Worm (Caenorhabditis elegans): ENCODE data around the gene nhr-11.

The nhr-11 gene

DNA sequence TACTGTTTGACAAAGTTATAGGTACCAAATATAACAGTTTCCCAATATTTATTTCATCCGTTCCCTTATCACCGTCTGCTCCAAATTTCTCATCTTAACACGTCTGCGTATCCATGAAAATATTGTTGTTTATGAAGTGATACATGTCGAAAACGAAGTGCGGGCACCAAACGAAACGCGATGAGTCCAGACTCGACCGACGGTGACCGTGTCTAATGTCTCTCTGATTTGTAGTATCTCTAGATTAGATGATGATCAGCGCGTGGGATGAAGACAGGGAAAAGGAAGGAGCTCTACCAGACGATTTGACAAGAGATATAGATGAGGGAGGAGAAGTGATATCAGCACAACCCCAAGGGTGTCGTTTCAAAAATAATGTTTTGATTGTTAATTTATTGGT, 10.4 kb downstream of the nhr-11 start:
- no peak for TF ChIP-seq unc-62 (GFP tag; optimal IDR thresholded peaks at IDR 0.05)

DNA sequence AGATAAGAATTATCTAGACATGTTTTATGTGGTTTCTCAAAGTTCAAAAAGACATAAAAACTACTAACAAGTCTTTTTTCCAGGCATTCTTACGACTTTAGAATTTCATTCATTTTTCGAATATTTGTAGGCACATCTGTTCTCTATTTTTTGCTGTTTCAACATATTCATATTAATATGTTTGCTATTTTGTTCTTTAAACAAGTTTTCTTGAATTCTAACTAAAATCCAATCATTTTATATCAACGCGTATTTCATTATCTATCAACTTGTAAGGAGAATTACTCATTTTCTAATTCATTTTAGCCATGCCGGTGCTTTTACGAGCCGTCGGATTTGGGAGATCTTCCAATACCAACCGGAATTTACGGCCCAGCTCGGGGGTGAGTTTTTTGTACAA, 12.3 kb downstream of the nhr-11 start, which contains the start of gene twk-8:
TSS of gene twk-8 (plus strand) at position 301 of the 400 bp plus-strand sequence.
- no peak for TF ChIP-seq unc-62 (GFP tag; optimal IDR thresholded peaks at IDR 0.05)

DNA sequence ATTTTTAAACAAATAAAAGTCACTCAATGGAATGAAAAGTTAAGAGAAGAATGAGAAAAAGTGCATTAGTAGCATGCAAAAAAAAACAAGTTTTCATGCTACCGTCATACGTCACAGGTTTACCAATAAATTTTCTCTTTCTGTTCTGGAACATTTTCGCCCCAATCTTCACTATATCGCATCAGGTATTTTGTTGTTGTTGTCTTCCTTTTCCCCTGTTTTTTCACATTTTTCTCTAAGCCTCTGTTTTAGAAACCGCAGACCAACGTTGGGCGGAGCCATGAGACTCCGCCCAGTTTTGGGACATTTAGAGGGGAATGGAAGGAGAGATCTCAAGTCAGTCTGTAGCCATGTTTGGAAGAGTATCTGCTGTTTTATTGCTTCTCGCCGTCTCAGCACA, 18.5 kb downstream of the nhr-11 start, which contains the start of gene msa-1:
TSS of gene msa-1 (plus strand) at position 301 of the 400 bp plus-strand sequence.
- no peak for TF ChIP-seq unc-62 (GFP tag; optimal IDR thresholded peaks at IDR 0.05)

DNA sequence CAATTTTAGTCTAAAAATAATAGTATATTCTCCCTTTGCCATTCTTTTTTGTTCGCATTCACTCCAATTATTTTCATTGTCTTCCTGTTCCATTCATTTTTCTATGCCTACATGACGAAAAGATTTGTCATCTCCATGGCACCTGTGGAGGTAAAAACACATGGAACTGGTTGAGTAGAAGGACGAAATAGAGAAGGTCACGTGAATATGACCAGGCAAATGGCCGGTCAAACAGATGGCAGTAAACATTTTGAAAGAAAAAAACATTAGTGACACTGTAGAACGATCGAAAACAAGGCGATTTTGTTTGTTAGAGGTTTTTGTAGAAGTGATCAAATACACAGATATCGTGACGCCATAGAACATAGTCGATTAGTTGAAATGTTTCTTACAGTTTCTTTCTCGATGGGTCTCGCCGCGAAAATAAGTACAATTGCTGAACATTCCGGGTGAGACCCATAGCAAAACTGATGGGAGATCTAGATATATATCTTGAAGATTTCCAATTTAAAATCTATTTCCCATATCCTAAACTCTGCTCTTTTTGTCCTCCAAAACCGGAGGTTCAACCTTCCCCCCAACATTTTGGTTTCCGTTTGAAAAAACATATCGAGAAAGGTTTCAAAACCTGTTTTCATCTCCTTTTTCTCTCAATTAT, 20.9 kb downstream of the nhr-11 start:
- no peak for TF ChIP-seq unc-62 (GFP tag; optimal IDR thresholded peaks at IDR 0.05)

DNA sequence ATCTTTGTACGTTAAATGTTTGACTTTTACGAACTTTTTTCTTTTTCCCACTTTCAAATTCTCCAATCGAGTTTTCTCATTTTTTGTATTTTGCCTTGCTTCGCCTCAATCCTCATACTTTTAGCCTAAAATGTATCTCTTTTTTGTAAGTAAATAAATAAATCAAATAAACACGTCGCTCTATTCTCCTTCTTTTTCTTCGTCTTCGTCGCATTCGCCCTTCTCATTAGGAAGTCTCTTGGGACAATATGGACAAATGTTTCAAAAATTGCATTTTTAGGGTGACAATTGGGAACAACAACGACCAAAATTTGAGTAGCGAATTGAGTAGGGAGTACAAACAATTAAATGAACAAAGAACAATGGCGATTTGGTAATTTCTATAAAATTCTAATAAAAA, 22.2 kb downstream of the nhr-11 start:
- TF ChIP-seq unc-62 (GFP tag; optimal IDR thresholded peaks at IDR 0.05): no peak

DNA sequence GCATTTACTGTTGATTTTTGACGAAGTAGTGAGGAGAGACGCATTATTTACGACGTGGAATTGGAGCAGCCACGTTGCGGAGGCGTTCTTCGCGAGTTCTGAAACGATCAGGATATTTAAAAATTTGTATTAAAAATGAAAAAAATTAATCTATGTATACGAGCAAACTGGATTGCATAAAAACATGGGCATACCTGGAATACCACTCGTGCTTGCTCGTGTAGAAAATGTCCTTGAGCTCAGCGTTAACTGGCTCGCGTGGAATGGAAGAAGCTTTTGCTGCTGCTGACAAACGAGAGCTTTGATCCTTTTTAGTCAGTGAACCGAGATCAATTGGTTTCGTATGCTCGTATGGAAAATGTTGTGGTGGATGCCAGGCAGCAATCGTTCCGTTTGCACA, 24.1 kb downstream of the nhr-11 start, which contains the start of gene lpl-1:
TSS of gene lpl-1 (minus strand) at position 101 of the 400 bp plus-strand sequence.
- TF ChIP-seq unc-62 (GFP tag; optimal IDR thresholded peaks at IDR 0.05): no peak

DNA sequence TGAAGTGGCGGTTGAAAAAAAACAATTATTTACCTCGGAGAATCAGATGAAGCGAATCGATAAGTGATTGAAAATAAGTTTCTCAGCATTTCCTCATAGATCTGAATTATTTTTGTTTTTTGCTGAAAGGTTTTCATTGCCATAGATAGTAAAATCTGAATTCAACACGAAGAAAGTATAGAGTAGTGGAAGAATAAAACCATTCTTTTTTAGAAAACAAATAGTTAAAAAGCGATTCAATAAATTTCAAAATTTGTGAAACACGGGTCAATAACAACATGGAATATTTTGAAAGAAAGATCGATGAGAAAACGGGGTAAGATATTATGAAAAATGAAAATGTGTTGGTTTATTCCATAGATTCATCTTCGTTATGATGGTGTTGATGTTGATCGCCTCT, 24.6 kb downstream of the nhr-11 start, which contains the start of gene mrpl-42:
TSS of gene mrpl-42 (minus strand) at position 101 of the 400 bp plus-strand sequence.
- no peak for TF ChIP-seq unc-62 (GFP tag; optimal IDR thresholded peaks at IDR 0.05)

DNA sequence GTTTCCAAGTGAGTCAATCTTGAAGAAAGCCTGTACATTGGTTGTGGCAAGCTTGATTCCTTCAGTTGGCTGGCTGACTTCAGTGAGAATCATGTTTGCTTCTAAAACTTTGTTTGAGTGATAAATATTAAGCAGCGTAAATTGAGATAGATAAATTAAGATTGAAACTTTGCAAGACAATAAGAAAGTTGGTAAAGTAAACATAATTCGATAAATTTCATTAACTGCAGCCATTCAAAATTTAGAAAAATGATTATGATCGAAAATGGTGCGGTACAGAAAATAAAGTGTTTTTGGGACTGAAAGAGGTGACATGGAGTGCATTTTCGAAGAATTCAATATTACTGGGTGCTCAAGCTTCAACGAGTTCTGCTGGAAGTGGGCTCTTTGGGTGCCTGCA, 25.8 kb downstream of the nhr-11 start, which contains the start of gene icln-1:
TSS of gene icln-1 (minus strand) at position 101 of the 400 bp plus-strand sequence.
- no peak for TF ChIP-seq unc-62 (GFP tag; optimal IDR thresholded peaks at IDR 0.05)

DNA sequence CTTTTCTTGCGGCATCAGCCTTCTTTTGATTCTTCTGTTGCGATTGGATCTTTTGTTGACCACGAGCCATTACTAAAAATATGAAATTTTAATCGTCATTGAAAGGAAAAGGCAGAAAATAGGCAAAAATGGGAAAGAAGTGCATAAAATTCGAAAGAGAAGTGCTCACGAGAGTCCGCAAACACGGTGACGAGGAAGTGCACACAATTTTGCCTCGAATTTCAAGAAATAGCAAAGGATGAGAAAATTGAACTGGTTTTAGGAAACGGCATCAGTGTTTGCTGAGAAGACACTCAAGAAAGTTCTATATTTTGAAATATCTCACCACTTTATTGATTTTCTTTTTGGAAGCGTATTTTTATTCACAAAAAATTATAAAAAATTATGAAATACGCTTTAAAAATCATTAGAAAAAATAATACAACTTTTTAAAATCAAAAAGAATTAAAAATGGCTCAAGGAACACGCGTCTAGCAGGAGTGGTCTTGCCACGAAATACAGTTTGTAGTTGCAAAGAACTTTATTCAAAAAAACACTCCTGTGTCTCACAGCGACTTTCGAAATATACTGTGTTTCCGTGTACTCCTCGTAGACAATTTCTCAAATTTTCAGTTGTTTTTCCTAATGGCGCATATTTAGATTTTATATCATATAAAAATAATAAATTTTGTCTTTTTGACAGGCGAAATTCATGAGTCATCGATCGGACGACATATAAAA, 26.5 kb downstream of the nhr-11 start, which contains the start of the genes znf-706 and cpna-3:
TSS of gene znf-706 (minus strand) at position 72 of the 720 bp plus-strand sequence.
TSS of gene cpna-3 (plus strand) at position 683 of the 720 bp plus-strand sequence.
- TF ChIP-seq unc-62 (GFP tag; optimal IDR thresholded peaks at IDR 0.05): no peak

DNA sequence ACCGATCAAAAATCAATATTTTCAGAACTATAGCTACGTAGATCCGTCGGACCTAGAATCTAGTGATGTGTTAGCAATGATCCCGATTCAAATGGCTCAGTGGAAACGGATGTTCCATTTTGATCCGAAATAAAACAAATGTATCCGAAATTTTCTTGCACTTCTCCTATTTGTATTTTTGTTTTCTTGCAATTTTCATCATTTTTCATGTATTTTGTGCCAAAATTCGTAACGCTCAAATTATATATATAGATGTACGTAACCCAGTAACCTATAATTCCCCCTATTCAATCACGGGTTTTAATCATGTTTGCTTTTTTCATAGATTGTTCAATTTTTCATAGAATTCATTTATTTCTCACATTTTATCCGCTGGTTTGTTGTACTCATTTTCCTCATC, 29.1 kb downstream of the nhr-11 start, which contains the start of gene gldi-10:
TSS of gene gldi-10 (plus strand) at position 301 of the 400 bp plus-strand sequence.
- no peak for TF ChIP-seq unc-62 (GFP tag; optimal IDR thresholded peaks at IDR 0.05)

DNA sequence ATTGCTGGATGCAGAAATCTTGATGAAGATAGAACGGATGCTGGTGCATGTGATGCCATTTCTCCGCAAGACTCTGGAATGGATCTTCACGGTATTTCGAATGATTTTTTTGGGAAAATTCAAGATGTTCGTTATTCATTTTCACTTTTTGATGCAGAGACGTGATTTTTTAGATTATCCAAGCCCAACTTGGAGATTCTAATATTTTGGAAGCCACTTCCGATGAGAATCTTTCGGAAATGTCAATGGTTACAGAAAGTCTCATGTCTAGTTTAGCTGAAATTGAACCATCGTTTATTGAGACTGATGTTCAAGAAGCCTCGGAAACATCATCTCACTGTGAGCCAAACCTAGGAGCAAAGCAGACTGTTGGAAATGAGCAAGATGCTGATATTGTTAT, 31.0 kb downstream of the nhr-11 start:
- no peak for TF ChIP-seq unc-62 (GFP tag; optimal IDR thresholded peaks at IDR 0.05)

DNA sequence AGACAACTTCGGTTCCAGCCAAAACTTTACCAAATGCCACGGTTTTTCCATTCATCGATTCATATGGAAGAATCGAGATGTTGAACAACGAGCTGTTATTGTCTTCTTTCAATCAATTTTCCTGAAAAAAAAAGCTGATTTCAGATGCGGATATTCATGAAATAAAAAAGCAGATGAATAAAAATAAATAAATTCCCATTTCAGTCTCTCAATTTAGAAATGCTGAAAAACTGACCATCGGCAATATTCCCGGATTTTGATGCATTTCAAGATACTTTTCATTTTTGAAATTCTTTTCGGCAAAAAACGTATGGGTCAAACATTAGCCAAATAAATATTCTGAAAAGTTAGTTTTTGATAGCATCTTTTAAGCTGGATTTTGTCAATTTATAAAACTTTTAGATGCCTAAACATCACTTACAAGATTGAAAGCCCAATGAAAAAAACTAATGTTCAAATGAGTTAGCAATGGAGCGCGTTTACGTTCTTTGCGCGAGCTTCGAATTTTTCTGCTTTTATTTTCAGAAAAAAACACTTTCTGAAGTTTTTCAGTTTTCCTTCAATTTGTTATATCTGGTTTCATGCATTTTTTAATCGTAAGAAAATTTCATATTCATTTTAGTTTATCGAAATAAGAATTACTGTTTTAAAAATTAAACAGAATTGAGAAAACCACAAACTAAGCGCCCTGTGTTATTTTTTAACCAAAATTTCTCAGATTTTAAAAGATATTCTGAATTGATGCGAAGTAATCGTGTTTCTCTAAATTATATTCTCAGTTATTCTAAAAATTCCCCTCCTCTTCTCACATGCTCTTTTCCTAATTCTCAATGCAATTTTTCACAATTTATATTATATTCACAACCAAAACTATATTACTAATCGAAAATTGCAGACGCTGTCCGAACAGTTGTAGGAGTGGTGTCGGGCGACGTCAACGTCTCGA, 34.5 kb downstream of the nhr-11 start, which contains the start of the genes C01F6.14 and fem-3:
TSS of gene C01F6.14 (minus strand) at position 51 of the 946 bp plus-strand sequence.
TSS of gene fem-3 (plus strand) at position 896 of the 946 bp plus-strand sequence.
- TF ChIP-seq unc-62 (GFP tag; optimal IDR thresholded peaks at IDR 0.05): no peak

DNA sequence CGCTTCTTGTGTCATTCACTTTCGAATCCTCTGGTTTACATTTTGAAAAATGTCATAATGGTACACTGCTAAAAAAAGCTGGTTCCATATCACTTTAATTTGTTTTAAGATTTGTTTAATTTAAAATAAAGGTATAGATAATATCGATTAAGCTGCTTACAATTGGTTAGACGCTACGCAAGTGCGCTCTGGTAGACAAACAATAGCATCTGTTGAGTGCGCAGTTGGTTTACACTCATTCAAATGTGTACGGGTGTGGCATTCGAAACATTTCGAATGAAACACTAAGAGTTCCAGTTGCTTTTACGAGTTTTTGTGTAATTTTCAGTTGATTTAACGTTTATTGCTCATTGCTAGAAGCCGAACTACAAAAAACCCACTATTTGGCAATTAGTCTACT, 37.7 kb downstream of the nhr-11 start:
- TF ChIP-seq unc-62 (GFP tag; optimal IDR thresholded peaks at IDR 0.05): no peak

DNA sequence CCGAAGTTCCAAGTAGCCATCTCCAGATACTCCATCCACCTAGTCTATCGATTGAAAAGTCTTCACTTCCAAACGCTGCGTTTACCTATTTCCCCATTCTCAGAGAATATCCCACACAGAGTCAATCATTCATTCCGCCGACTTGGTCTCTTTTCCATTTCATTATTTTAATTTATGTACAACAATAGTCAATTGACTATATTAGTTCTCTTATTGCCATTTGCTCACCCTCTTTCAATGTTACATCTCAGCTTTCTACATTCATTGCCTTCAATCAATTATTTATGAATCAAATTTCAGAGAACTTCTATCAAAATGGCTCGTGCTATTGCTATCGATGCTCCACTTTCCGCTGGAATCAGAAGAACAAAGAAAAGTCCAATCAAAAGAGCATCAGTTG, 38.8 kb downstream of the nhr-11 start, which contains the start of gene aly-1:
TSS of gene aly-1 (plus strand) at position 301 of the 400 bp plus-strand sequence.
- TF ChIP-seq unc-62 (GFP tag; optimal IDR thresholded peaks at IDR 0.05): no peak

DNA sequence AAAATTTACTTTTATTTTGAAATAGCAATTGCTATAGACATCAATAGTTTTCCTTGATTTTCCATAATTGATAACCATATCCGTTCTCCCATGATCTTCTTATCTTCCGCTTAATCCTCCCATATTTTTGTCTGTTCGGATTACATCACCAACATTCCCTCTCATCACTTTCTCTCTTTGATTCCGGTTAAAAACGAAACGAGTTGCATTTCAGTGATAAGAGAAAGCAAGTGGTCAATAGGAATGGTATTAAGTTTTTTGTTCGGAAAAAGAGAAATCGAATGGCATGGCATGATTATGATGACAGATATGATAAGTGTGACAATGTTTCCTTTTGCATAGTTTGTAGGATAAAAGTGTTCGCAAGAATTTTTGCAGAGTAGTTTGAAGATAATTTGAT, 42.2 kb downstream of the nhr-11 start:
- no peak for TF ChIP-seq unc-62 (GFP tag; optimal IDR thresholded peaks at IDR 0.05)
